In the genomic region with DNA sequence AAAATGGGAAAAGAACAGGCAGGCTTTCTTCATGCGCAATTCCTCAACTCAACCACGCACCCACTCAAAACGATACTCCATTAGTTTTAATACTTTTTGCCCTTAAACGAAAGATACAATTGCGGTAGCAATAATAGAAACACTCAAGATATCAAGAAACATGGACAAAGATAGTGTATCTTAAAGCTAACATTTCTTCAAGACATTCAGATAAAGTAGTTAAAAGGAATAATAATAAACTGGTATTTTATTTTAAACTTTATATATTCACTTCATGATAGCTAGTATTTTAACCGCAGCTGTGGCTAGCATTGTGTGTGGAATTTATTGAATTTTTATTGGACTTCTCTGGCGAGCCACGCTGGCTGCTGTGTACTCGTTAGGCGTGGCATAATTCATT, we compare ENCODE assay signal across 4 fruit fly cellular contexts.
A peak's percentile ranks its signal among the peaks of the same experiment; 100 is the strongest.
TF ChIP-seq lines count a peak whose summit lies in the region.

No protein-coding gene starts in this region.

- no peak for TF ChIP-seq CTCF in whole organism, embryonic (GFP tag; optimal IDR thresholded peaks at IDR 0.05; lab: Kevin White, UChicago)

TF ChIP-seq in whole organism, embryonic, 481 proteins besides CTCF, POLR2A, EP300 and RAD21 (continues in another document):
- TF ChIP-seq org-1 (GFP tag; optimal IDR thresholded peaks at IDR 0.05; lab: Kevin White, UChicago) (peak; percentile 37), Fer1 (GFP tag; optimal IDR thresholded peaks at IDR 0.05; lab: Kevin White, UChicago) (peak; percentile 76), CG15514 (GFP tag; optimal IDR thresholded peaks at IDR 0.05; lab: Kevin White, UChicago) (peak; percentile 36), trem (tag; optimal IDR thresholded peaks at IDR 0.05; lab: Kevin White, UChicago) (peak; percentile 67), CG11504 (tag; optimal IDR thresholded peaks at IDR 0.05; lab: Kevin White, UChicago) (peak; percentile 73), Hr51 (GFP tag; optimal IDR thresholded peaks at IDR 0.05; lab: Kevin White, UChicago) (peak in 1 of 2 experiments; percentile 78), grau (tag; optimal IDR thresholded peaks at IDR 0.05; lab: Kevin White, UChicago) (peak; percentile 59), CG2712 (tag; optimal IDR thresholded peaks at IDR 0.05; lab: Kevin White, UChicago) (peak; percentile 86), CG15696 (tag; optimal IDR thresholded peaks at IDR 0.05; lab: Kevin White, UChicago) (peak; percentile 33), inv (GFP tag; IDR thresholded peaks at IDR 0.05; lab: Robert Waterston, UW; ENCODE audit: partially characterized antibody) (no peak), B-H2 (GFP tag; optimal IDR thresholded peaks at IDR 0.05; lab: Kevin White, UChicago) (no peak), oc (tag; optimal IDR thresholded peaks at IDR 0.05; lab: Kevin White, UChicago) (peak; percentile 39), CG8359 (GFP tag; optimal IDR thresholded peaks at IDR 0.05; lab: Kevin White, UChicago; ENCODE audit: borderline replicate concordance) (peak; percentile 33), CG8290 (GFP tag; optimal IDR thresholded peaks at IDR 0.05; lab: Kevin White, UChicago) (no peak), CG8290 (tag; optimal IDR thresholded peaks at IDR 0.05; lab: Kevin White, UChicago) (peak in 1 of 2 experiments; percentile 54), pan (optimal IDR thresholded peaks at IDR 0.05; lab: Kevin White, UChicago) (no peak), pan (GFP tag; optimal IDR thresholded peaks at IDR 0.05 in 1 of 2, IDR thresholded peaks at IDR 0.05 in 1 of 2) (peak in 1 of 2 experiments; percentile 77), CG17359 (tag; optimal IDR thresholded peaks at IDR 0.05; lab: Kevin White, UChicago) (peak; percentile 82), CG6254 (GFP tag; optimal IDR thresholded peaks at IDR 0.05; lab: Kevin White, UChicago) (peak; percentile 50), CG11695 (GFP tag; IDR thresholded peaks at IDR 0.05; lab: Robert Waterston, UW) (peak; percentile 71)

TF ChIP-seq in whole organism, prepupa, 60 proteins besides CTCF, POLR2A, EP300 and RAD21 (continues in another document):
- TF ChIP-seq Blimp-1 (GFP tag; optimal IDR thresholded peaks at IDR 0.05; lab: Kevin White, UChicago) (no peak), CG6276 (GFP tag; optimal IDR thresholded peaks at IDR 0.05; lab: Kevin White, UChicago) (no peak), Hr4 (GFP tag; optimal IDR thresholded peaks at IDR 0.05; lab: Kevin White, UChicago) (peak; percentile 13), fd59A (GFP tag; optimal IDR thresholded peaks at IDR 0.05; lab: Kevin White, UChicago) (peak; percentile 7), esn (GFP tag; optimal IDR thresholded peaks at IDR 0.05; lab: Kevin White, UChicago) (no peak), CG8632 (GFP tag; optimal IDR thresholded peaks at IDR 0.05; lab: Kevin White, UChicago) (no peak), CG11902 (GFP tag; optimal IDR thresholded peaks at IDR 0.05; lab: Kevin White, UChicago) (no peak), ss (GFP tag; optimal IDR thresholded peaks at IDR 0.05; lab: Kevin White, UChicago) (no peak), CG32006 (GFP tag; optimal IDR thresholded peaks at IDR 0.05; lab: Kevin White, UChicago) (peak; percentile 27), fkh (GFP tag; optimal IDR thresholded peaks at IDR 0.05; lab: Kevin White, UChicago) (no peak), CG6808 (GFP tag; optimal IDR thresholded peaks at IDR 0.05; lab: Kevin White, UChicago) (no peak), CG3032 (tag; optimal IDR thresholded peaks at IDR 0.05; lab: Kevin White, UChicago) (peak; percentile 3), Hr38 (GFP tag; optimal IDR thresholded peaks at IDR 0.05; lab: Kevin White, UChicago) (no peak), pdm3 (GFP tag; optimal IDR thresholded peaks at IDR 0.05; lab: Kevin White, UChicago) (no peak), Sox14 (GFP tag; optimal IDR thresholded peaks at IDR 0.05; lab: Kevin White, UChicago) (no peak), dsx (GFP tag; optimal IDR thresholded peaks at IDR 0.05; lab: Kevin White, UChicago; ENCODE audit: poor library complexity, severe bottlenecking) (no peak), CG34406 (GFP tag; optimal IDR thresholded peaks at IDR 0.05; lab: Kevin White, UChicago) (no peak), CG6854 (GFP tag; optimal IDR thresholded peaks at IDR 0.05; lab: Kevin White, UChicago) (no peak), Gug (GFP tag; IDR thresholded peaks at IDR 0.05; lab: Robert Waterston, UW) (no peak), fd85E (GFP tag; optimal IDR thresholded peaks at IDR 0.05; lab: Kevin White, UChicago) (no peak), cyc (GFP tag; optimal IDR thresholded peaks at IDR 0.05; lab: Kevin White, UChicago) (no peak), acj6 (GFP tag; optimal IDR thresholded peaks at IDR 0.05; lab: Kevin White, UChicago) (no peak), CG1621 (tag; optimal IDR thresholded peaks at IDR 0.05; lab: Kevin White, UChicago) (no peak)

TF ChIP-seq in whole organism, pupa, 21 proteins besides CTCF, POLR2A, EP300 and RAD21:
- no peak for TF ChIP-seq Snoo (tag; optimal IDR thresholded peaks at IDR 0.05; lab: Kevin White, UChicago)
- peak; percentile 15 for TF ChIP-seq CG15710 (tag; optimal IDR thresholded peaks at IDR 0.05; lab: Kevin White, UChicago)
- peak; percentile 60 for TF ChIP-seq CG8159 (tag; optimal IDR thresholded peaks at IDR 0.05; lab: Kevin White, UChicago)
- no peak for TF ChIP-seq D1 (tag; optimal IDR thresholded peaks at IDR 0.05; lab: Kevin White, UChicago)
- no peak for TF ChIP-seq CG12605 (GFP tag; IDR thresholded peaks at IDR 0.05; lab: Robert Waterston, UW)
- TF ChIP-seq EcR (GFP tag; optimal IDR thresholded peaks at IDR 0.05; lab: Kevin White, UChicago) = no peak
- TF ChIP-seq fd96Ca (GFP tag; IDR thresholded peaks at IDR 0.05; lab: Robert Waterston, UW) = no peak
- no peak; the same call in 2 of the 3 replicates for TF ChIP-seq CG4496 (GFP tag; IDR thresholded peaks at IDR 0.05; lab: Robert Waterston, UW)
- no peak for TF ChIP-seq CG13204 (GFP tag; optimal IDR thresholded peaks at IDR 0.05; lab: Kevin White, UChicago)
- no peak for TF ChIP-seq CG8301 (tag; optimal IDR thresholded peaks at IDR 0.05; lab: Kevin White, UChicago)
- TF ChIP-seq CG10348 (GFP tag; IDR thresholded peaks at IDR 0.05; lab: Robert Waterston, UW) = no peak
- no peak for TF ChIP-seq Pif1B (GFP tag; optimal IDR thresholded peaks at IDR 0.05; lab: Kevin White, UChicago)
- no peak for TF ChIP-seq Ets98B (GFP tag; IDR thresholded peaks at IDR 0.05; lab: Robert Waterston, UW)
- peak; percentile 19 for TF ChIP-seq CG14655 (GFP tag; optimal IDR thresholded peaks at IDR 0.05; lab: Kevin White, UChicago)
- TF ChIP-seq CG34367 (tag; optimal IDR thresholded peaks at IDR 0.05; lab: Kevin White, UChicago) = no peak
- TF ChIP-seq CG32121 (GFP tag; IDR thresholded peaks at IDR 0.05; lab: Robert Waterston, UW) = no peak
- TF ChIP-seq gl (tag; optimal IDR thresholded peaks at IDR 0.05; lab: Kevin White, UChicago) = no peak
- no peak for TF ChIP-seq Pif1A (GFP tag; optimal IDR thresholded peaks at IDR 0.05; lab: Kevin White, UChicago)
- TF ChIP-seq rn (GFP tag; IDR thresholded peaks at IDR 0.05; lab: Robert Waterston, UW) = no peak
- TF ChIP-seq CG17806 (tag; optimal IDR thresholded peaks at IDR 0.05; lab: Kevin White, UChicago) = peak; percentile 34
- TF ChIP-seq CG9948 (tag; optimal IDR thresholded peaks at IDR 0.05; lab: Kevin White, UChicago) = peak; percentile 49
TF ChIP-seq in whole organism, pupa: peak in this region for 5.

TF ChIP-seq in whole organism, wandering third instar larva, 38 proteins besides CTCF, POLR2A, EP300 and RAD21:
- no peak for TF ChIP-seq sage (GFP tag; optimal IDR thresholded peaks at IDR 0.05; lab: Kevin White, UChicago)
- TF ChIP-seq Abd-B (GFP tag; optimal IDR thresholded peaks at IDR 0.05; lab: Kevin White, UChicago) = no peak
- peak; percentile 3 for TF ChIP-seq rgr (GFP tag; optimal IDR thresholded peaks at IDR 0.05; lab: Kevin White, UChicago)
- peak; percentile 8 for TF ChIP-seq HLH106 (tag; optimal IDR thresholded peaks at IDR 0.05; lab: Kevin White, UChicago)
- no peak for TF ChIP-seq usp (GFP tag; optimal IDR thresholded peaks at IDR 0.05; lab: Kevin White, UChicago)
- TF ChIP-seq jim (GFP tag; optimal IDR thresholded peaks at IDR 0.05; lab: Kevin White, UChicago) = no peak
- TF ChIP-seq CG9705 (GFP tag; optimal IDR thresholded peaks at IDR 0.05; lab: Kevin White, UChicago) = no peak
- TF ChIP-seq fru (GFP tag; optimal IDR thresholded peaks at IDR 0.05; lab: Kevin White, UChicago) = no peak
- no peak for TF ChIP-seq Dif (GFP tag; optimal IDR thresholded peaks at IDR 0.05; lab: Kevin White, UChicago; ENCODE audit: partially characterized antibody)
- no peak for TF ChIP-seq psq (GFP tag; optimal IDR thresholded peaks at IDR 0.05; lab: Kevin White, UChicago)
- no peak for TF ChIP-seq Dfd (GFP tag; optimal IDR thresholded peaks at IDR 0.05; lab: Kevin White, UChicago)
- no peak for TF ChIP-seq Rel (GFP tag; optimal IDR thresholded peaks at IDR 0.05; lab: Kevin White, UChicago)
- TF ChIP-seq Rel (tag; optimal IDR thresholded peaks at IDR 0.05; lab: Kevin White, UChicago) = no peak
- TF ChIP-seq Vsx2 (GFP tag; optimal IDR thresholded peaks at IDR 0.05; lab: Kevin White, UChicago; ENCODE audit: partially characterized antibody) = no peak
- no peak for TF ChIP-seq h (GFP tag; optimal IDR thresholded peaks at IDR 0.05; lab: Kevin White, UChicago)
- TF ChIP-seq woc (GFP tag; optimal IDR thresholded peaks at IDR 0.05; lab: Kevin White, UChicago) = no peak
- TF ChIP-seq sv (GFP tag; optimal IDR thresholded peaks at IDR 0.05; lab: Kevin White, UChicago) = peak; percentile 13
- TF ChIP-seq OdsH (GFP tag; optimal IDR thresholded peaks at IDR 0.05; lab: Kevin White, UChicago) = peak; percentile 16
- peak in 1 of 2 experiments; percentile 39 for TF ChIP-seq foxo (GFP tag; optimal IDR thresholded peaks at IDR 0.05; lab: Kevin White, UChicago)
- TF ChIP-seq Hr83 (GFP tag; optimal IDR thresholded peaks at IDR 0.05; lab: Kevin White, UChicago; ENCODE audit: poor library complexity, severe bottlenecking) = no peak
- TF ChIP-seq Myc (optimal IDR thresholded peaks at IDR 0.05; lab: Kevin White, UChicago) = no peak
- no peak for TF ChIP-seq Sp1 (GFP tag; optimal IDR thresholded peaks at IDR 0.05; lab: Kevin White, UChicago)
- no peak for TF ChIP-seq Hr78 (GFP tag; optimal IDR thresholded peaks at IDR 0.05; lab: Kevin White, UChicago)
- TF ChIP-seq brk (GFP tag; optimal IDR thresholded peaks at IDR 0.05; lab: Kevin White, UChicago) = no peak
- TF ChIP-seq lola (GFP tag; optimal IDR thresholded peaks at IDR 0.05; lab: Kevin White, UChicago) = no peak
- no peak for TF ChIP-seq GATAd (GFP tag; optimal IDR thresholded peaks at IDR 0.05; lab: Kevin White, UChicago)
- TF ChIP-seq ey (GFP tag; optimal IDR thresholded peaks at IDR 0.05; lab: Kevin White, UChicago) = no peak
- TF ChIP-seq Hnf4 (GFP tag; optimal IDR thresholded peaks at IDR 0.05; lab: Kevin White, UChicago) = no peak
- no peak for TF ChIP-seq tai (GFP tag; optimal IDR thresholded peaks at IDR 0.05; lab: Kevin White, UChicago)
- TF ChIP-seq pan (optimal IDR thresholded peaks at IDR 0.05; lab: Kevin White, UChicago) = no peak
- TF ChIP-seq dsf (GFP tag; optimal IDR thresholded peaks at IDR 0.05; lab: Kevin White, UChicago; ENCODE audit: borderline replicate concordance) = no peak
TF ChIP-seq in whole organism, wandering third instar larva: peak in this region for 5.
